Fruit fly (Drosophila melanogaster): ENCODE data around the gene Rexo5.
A peak's percentile ranks its signal among the peaks of the same experiment; 100 is the strongest.

Gene Rexo5

dm6 chr3L:6589429-6590062 lies 13.9 kb upstream of the Rexo5 start, which contains the start of gene jv:
Gene jv (minus strand): TSS chr3L:6589479.
- TF ChIP-seq pan (optimal IDR thresholded peaks at IDR 0.05) (no peak), Jra (GFP tag; optimal IDR thresholded peaks at IDR 0.05) (no peak), Vsx2 (GFP tag; optimal IDR thresholded peaks at IDR 0.05; ENCODE audit: partially characterized antibody) (no peak), jim (GFP tag; optimal IDR thresholded peaks at IDR 0.05) (no peak), br (GFP tag; optimal IDR thresholded peaks at IDR 0.05) (no peak), Rel (GFP tag; optimal IDR thresholded peaks at IDR 0.05) (no peak), Rel (tag; optimal IDR thresholded peaks at IDR 0.05) (no peak), Sp1 (GFP tag; optimal IDR thresholded peaks at IDR 0.05) (no peak), rgr (GFP tag; optimal IDR thresholded peaks at IDR 0.05) (no peak), OdsH (GFP tag; optimal IDR thresholded peaks at IDR 0.05) (no peak), usp (GFP tag; optimal IDR thresholded peaks at IDR 0.05) (no peak), Abd-B (GFP tag; optimal IDR thresholded peaks at IDR 0.05) (no peak), foxo (GFP tag; optimal IDR thresholded peaks at IDR 0.05) (no peak), h (GFP tag; optimal IDR thresholded peaks at IDR 0.05) (no peak)

dm6 chr3L:6605925-6606324 lies 2.4 kb downstream of the Rexo5 start, which contains the start of gene zpg:
Gene zpg (minus strand): TSS chr3L:6606032.
- peak; percentile 92 for TF ChIP-seq Myc (optimal IDR thresholded peaks at IDR 0.05)
- TF ChIP-seq h (GFP tag; optimal IDR thresholded peaks at IDR 0.05) = no peak
- TF ChIP-seq sage (GFP tag; optimal IDR thresholded peaks at IDR 0.05) = no peak
- peak; percentile 62 for TF ChIP-seq Vsx2 (GFP tag; optimal IDR thresholded peaks at IDR 0.05; ENCODE audit: partially characterized antibody)
- no peak for TF ChIP-seq usp (GFP tag; optimal IDR thresholded peaks at IDR 0.05)
- no peak for TF ChIP-seq Hr78 (GFP tag; optimal IDR thresholded peaks at IDR 0.05)
- TF ChIP-seq br (GFP tag; optimal IDR thresholded peaks at IDR 0.05) = no peak
- TF ChIP-seq OdsH (GFP tag; optimal IDR thresholded peaks at IDR 0.05) = no peak
- peak; percentile 81 for TF ChIP-seq Dif (GFP tag; optimal IDR thresholded peaks at IDR 0.05; ENCODE audit: partially characterized antibody)
- no peak for TF ChIP-seq dsf (GFP tag; optimal IDR thresholded peaks at IDR 0.05; ENCODE audit: borderline replicate concordance)
- no peak for TF ChIP-seq Mio (GFP tag; optimal IDR thresholded peaks at IDR 0.05)
- no peak for TF ChIP-seq Sp1 (GFP tag; optimal IDR thresholded peaks at IDR 0.05)
- TF ChIP-seq dl (GFP tag; optimal IDR thresholded peaks at IDR 0.05; ENCODE audit: insufficient read depth in 1 of 2, partially characterized antibody in 2 of 2) = peak in 1 of 2 experiments; percentile 9
- no peak for TF ChIP-seq GATAd (GFP tag; optimal IDR thresholded peaks at IDR 0.05)
- no peak for TF ChIP-seq lola (GFP tag; optimal IDR thresholded peaks at IDR 0.05)
- TF ChIP-seq woc (GFP tag; optimal IDR thresholded peaks at IDR 0.05) = no peak
- TF ChIP-seq Abd-B (GFP tag; optimal IDR thresholded peaks at IDR 0.05) = no peak
- no peak for TF ChIP-seq psq (GFP tag; optimal IDR thresholded peaks at IDR 0.05)
- no peak for TF ChIP-seq CG9705 (GFP tag; optimal IDR thresholded peaks at IDR 0.05)
- TF ChIP-seq rgr (GFP tag; optimal IDR thresholded peaks at IDR 0.05) = no peak
- no peak for TF ChIP-seq Hr83 (GFP tag; optimal IDR thresholded peaks at IDR 0.05; ENCODE audit: poor library complexity, severe bottlenecking)

- TF ChIP-seq Hnf4 (GFP tag; optimal IDR thresholded peaks at IDR 0.05) (no peak), Vsx2 (GFP tag; optimal IDR thresholded peaks at IDR 0.05; ENCODE audit: partially characterized antibody) (no peak), Dfd (GFP tag; optimal IDR thresholded peaks at IDR 0.05) (no peak), Myc (optimal IDR thresholded peaks at IDR 0.05) (no peak), jim (GFP tag; optimal IDR thresholded peaks at IDR 0.05) (no peak), ey (GFP tag; optimal IDR thresholded peaks at IDR 0.05) (no peak), CG32264 (GFP tag; optimal IDR thresholded peaks at IDR 0.05) (no peak), Rel (GFP tag; optimal IDR thresholded peaks at IDR 0.05) (no peak), Rel (tag; optimal IDR thresholded peaks at IDR 0.05) (peak; percentile 27)
These were observed 5.5 kb downstream of the Rexo5 start, which contains the start of gene axed for dm6 chr3L:6608884-6609552. Gene axed (plus strand): TSS chr3L:6609325.

dm6 chr3L:6612637-6613036 lies 9.2 kb downstream of the Rexo5 start:
- TF ChIP-seq fru (GFP tag; optimal IDR thresholded peaks at IDR 0.05) (no peak), Mio (GFP tag; optimal IDR thresholded peaks at IDR 0.05) (no peak), tai (GFP tag; optimal IDR thresholded peaks at IDR 0.05) (no peak), lola (GFP tag; optimal IDR thresholded peaks at IDR 0.05) (no peak), sage (GFP tag; optimal IDR thresholded peaks at IDR 0.05) (no peak), dsf (GFP tag; optimal IDR thresholded peaks at IDR 0.05; ENCODE audit: borderline replicate concordance) (no peak), usp (GFP tag; optimal IDR thresholded peaks at IDR 0.05) (no peak), Abd-B (GFP tag; optimal IDR thresholded peaks at IDR 0.05) (no peak), Sp1 (GFP tag; optimal IDR thresholded peaks at IDR 0.05) (no peak), OdsH (GFP tag; optimal IDR thresholded peaks at IDR 0.05) (no peak), Hr83 (GFP tag; optimal IDR thresholded peaks at IDR 0.05; ENCODE audit: poor library complexity, severe bottlenecking) (no peak)
